Fruit fly (Drosophila melanogaster): Measurements from ENCODE around the gene CG1387.

The CG1387 gene

dm6 chrX:8408971-8409455, 23.4 kb downstream of the CG1387 start, which contains the start of gene Trf2 (continued):
- TF ChIP-seq kah (GFP tag; optimal IDR thresholded peaks at IDR 0.05), result no peak
- no peak for TF ChIP-seq zen2 (GFP tag; IDR thresholded peaks at IDR 0.05; ENCODE audit: partially characterized antibody)
- TF ChIP-seq CG1832 (GFP tag; optimal IDR thresholded peaks at IDR 0.05), result no peak
- TF ChIP-seq CG8478 (optimal IDR thresholded peaks at IDR 0.05), result no peak
- TF ChIP-seq Dfd (GFP tag; optimal IDR thresholded peaks at IDR 0.05), result no peak
- no peak for TF ChIP-seq kni (GFP tag; optimal IDR thresholded peaks at IDR 0.05)
- no peak for TF ChIP-seq CG17612 (GFP tag; IDR thresholded peaks at IDR 0.05)
- TF ChIP-seq tll (GFP tag; optimal IDR thresholded peaks at IDR 0.05), result no peak
- TF ChIP-seq CG13123 (GFP tag; optimal IDR thresholded peaks at IDR 0.05), result no peak
- no peak for TF ChIP-seq Ets65A (GFP tag)
- no peak for TF ChIP-seq CHES-1-like (GFP tag; optimal IDR thresholded peaks at IDR 0.05)
- peak; percentile 2 for TF ChIP-seq CTCF (GFP tag; optimal IDR thresholded peaks at IDR 0.05)
- TF ChIP-seq ara (GFP tag; IDR thresholded peaks at IDR 0.05), result no peak
- TF ChIP-seq CG14050 (GFP tag; IDR thresholded peaks at IDR 0.05), result no peak
- no peak for TF ChIP-seq stwl (tag; optimal IDR thresholded peaks at IDR 0.05)
- TF ChIP-seq Oaz (GFP tag; IDR thresholded peaks at IDR 0.05), result no peak
- no peak for TF ChIP-seq CG17568 (GFP tag; optimal IDR thresholded peaks at IDR 0.05)
- TF ChIP-seq danr (GFP tag; IDR thresholded peaks at IDR 0.05), result no peak
- TF ChIP-seq CG12769 (tag; optimal IDR thresholded peaks at IDR 0.05), result no peak
- TF ChIP-seq ato (GFP tag; IDR thresholded peaks at IDR 0.05; ENCODE audit: partially characterized antibody), result no peak
- no peak for TF ChIP-seq CG13296 (GFP tag; optimal IDR thresholded peaks at IDR 0.05)
- TF ChIP-seq CG16863 (GFP tag; optimal IDR thresholded peaks at IDR 0.05), result no peak
- TF ChIP-seq zf30C (GFP tag; optimal IDR thresholded peaks at IDR 0.05), result no peak
- no peak for TF ChIP-seq seq (GFP tag; IDR thresholded peaks at IDR 0.05)
- TF ChIP-seq h (optimal IDR thresholded peaks at IDR 0.05), result no peak
- peak; percentile 43 for TF ChIP-seq pita (GFP tag; optimal IDR thresholded peaks at IDR 0.05)
- TF ChIP-seq CkIIα-i1 (GFP tag; IDR thresholded peaks at IDR 0.05), result no peak
- no peak for TF ChIP-seq Kr (GFP tag; optimal IDR thresholded peaks at IDR 0.05)
- no peak for TF ChIP-seq dysf (GFP tag; IDR thresholded peaks at IDR 0.05)
- 0 out of 4 replicates have a peak, but pooled peaks have one; percentile 10 for TF ChIP-seq Gug (GFP tag; IDR thresholded peaks at IDR 0.05)
- no peak for TF ChIP-seq CG43689 (GFP tag; IDR thresholded peaks at IDR 0.05)
- no peak for TF ChIP-seq H15 (GFP tag; IDR thresholded peaks at IDR 0.05)
- TF ChIP-seq CG31441 (GFP tag; IDR thresholded peaks at IDR 0.05), result no peak
- TF ChIP-seq CG17359 (tag; optimal IDR thresholded peaks at IDR 0.05), result no peak
- TF ChIP-seq dati (GFP tag; IDR thresholded peaks at IDR 0.05), result no peak
- TF ChIP-seq Poxn (GFP tag; IDR thresholded peaks at IDR 0.05), result no peak

DNA sequence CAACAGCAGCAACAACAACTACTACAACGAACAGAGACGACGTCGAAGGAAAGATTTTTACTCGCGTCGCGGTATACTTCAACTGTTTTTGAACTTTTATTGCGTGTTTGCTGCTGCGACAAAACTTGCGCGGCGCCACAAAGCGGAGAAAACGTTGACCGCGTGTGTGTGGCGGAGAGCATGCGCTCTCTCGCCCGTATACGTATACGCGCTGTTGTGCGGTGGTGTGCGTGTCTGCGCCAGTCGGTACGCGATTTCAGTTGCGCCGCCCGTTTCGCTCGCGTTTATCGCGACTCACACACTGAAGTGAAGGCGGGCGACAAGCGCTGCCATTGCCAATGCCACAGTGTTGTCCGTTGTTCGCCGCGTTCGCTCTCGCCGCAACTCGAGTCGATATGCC, 24.2 kb downstream of the CG1387 start:
- TF ChIP-seq pan (optimal IDR thresholded peaks at IDR 0.05), result no peak
- TF ChIP-seq pan (GFP tag; optimal IDR thresholded peaks at IDR 0.05 in 1 of 2, IDR thresholded peaks at IDR 0.05 in 1 of 2), result peak in 1 of 2 experiments; percentile 69
- no peak for TF ChIP-seq ATbp (GFP tag; optimal IDR thresholded peaks at IDR 0.05)
- TF ChIP-seq Doc2 (GFP tag; IDR thresholded peaks at IDR 0.05), result no peak
- no peak for TF ChIP-seq CG30020 (tag; optimal IDR thresholded peaks at IDR 0.05)
- peak; percentile 70; the same call in 1 of the 2 replicates for TF ChIP-seq CG7372 (GFP tag; IDR thresholded peaks at IDR 0.05)
- peak; percentile 34 for TF ChIP-seq CG13424 (tag; optimal IDR thresholded peaks at IDR 0.05)
- no peak for TF ChIP-seq inv (GFP tag; IDR thresholded peaks at IDR 0.05; ENCODE audit: partially characterized antibody)
- peak; percentile 56; the same call in 1 of the 3 replicates for TF ChIP-seq sr (GFP tag; IDR thresholded peaks at IDR 0.05)
- peak; percentile 16; the same call in 1 of the 3 replicates for TF ChIP-seq B-H1 (GFP tag; IDR thresholded peaks at IDR 0.05)
- peak; percentile 61 for TF ChIP-seq pros (GFP tag; optimal IDR thresholded peaks at IDR 0.05)
- no peak for TF ChIP-seq NC2α (GFP tag; optimal IDR thresholded peaks at IDR 0.05)
- peak; percentile 92 for TF ChIP-seq toy (GFP tag; IDR thresholded peaks at IDR 0.05)
- no peak for TF ChIP-seq CG31388 (GFP tag; optimal IDR thresholded peaks at IDR 0.05)
- TF ChIP-seq CG2875 (GFP tag; optimal IDR thresholded peaks at IDR 0.05), result no peak
- TF ChIP-seq az2 (GFP tag; optimal IDR thresholded peaks at IDR 0.05), result no peak
- no peak for TF ChIP-seq CG11398 (GFP tag; optimal IDR thresholded peaks at IDR 0.05)
- TF ChIP-seq CG4360 (GFP tag; IDR thresholded peaks at IDR 0.05), result peak; percentile 44
- peak; percentile 79 for TF ChIP-seq pfk (GFP tag; optimal IDR thresholded peaks at IDR 0.05)
- TF ChIP-seq lbe (GFP tag; optimal IDR thresholded peaks at IDR 0.05), result peak; percentile 78
